Worm (Caenorhabditis elegans) whole organism, dauer: ENCODE measurements around the gene ugt-22.

Experiments
- unc-62 ChIP-seq: sonication (generic microtip); optimal IDR thresholded peaks from 2 replicates; lab custom pipeline; 2017; ENCODE audit warnings: missing biosample characterization, missing genetic modification reagents, missing genetic modification characterization

Gene ugt-22

DNA sequence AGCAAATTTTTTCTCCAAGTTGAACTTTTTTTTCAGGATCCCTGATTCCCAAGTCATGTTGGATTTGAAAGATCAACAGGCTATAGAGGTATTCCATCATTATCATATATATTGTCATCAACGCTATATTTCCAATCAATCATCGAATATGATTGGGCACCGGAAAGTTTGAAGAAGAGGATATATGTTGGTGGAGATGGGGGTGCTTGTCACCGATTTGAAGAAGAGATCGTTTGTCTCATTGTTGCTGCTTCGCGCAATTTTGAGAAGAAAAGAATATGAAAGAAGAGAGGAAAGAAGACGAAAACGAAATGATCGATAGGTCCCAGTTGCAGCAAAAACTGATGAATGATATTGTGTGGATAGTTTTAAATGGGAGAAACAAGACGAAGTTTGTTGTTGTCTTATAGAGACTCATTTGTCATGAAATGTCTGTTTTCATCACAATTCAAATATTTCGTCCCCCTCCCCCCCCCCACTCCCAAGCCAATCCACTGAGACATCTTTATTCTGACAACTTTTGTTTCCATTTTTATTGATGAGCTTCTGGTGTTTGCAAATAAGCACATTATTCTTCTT is 50.3 kb downstream of the ugt-22 start, which contains the start of gene T23G4.2:
Gene T23G4.2 (minus strand): TSS at position 255 of the 579 bp plus-strand sequence.
- no peak for TF ChIP-seq unc-62 (GFP tag; lab: Kevin White, UChicago)

ce11 chrIV:13692522-13692921 is 53.5 kb downstream of the ugt-22 start:
- no peak for TF ChIP-seq unc-62 (GFP tag; lab: Kevin White, UChicago)

DNA sequence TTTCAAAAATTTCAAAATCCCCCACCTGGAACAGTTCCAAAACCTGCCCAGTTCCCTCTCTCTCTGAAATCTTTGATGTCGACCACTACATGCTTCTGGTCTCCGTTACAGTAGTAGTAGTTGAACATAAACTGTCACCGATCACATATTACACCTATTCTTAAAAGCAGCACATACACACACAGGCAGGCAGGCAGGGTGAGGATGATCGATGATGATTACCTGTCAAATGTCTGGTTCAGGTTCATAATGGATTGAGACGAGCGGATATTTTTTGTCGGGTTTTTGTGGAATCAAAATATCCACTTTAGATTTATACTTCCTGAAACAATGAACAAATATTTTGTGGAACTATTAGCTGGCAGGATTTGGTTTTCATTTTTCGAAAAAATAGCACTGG is 54.9 kb downstream of the ugt-22 start:
- TF ChIP-seq unc-62 (GFP tag; lab: Kevin White, UChicago): no peak
